Fruit fly (Drosophila melanogaster): Measurements from ENCODE around the gene GCS1.

Gene GCS1

DNA sequence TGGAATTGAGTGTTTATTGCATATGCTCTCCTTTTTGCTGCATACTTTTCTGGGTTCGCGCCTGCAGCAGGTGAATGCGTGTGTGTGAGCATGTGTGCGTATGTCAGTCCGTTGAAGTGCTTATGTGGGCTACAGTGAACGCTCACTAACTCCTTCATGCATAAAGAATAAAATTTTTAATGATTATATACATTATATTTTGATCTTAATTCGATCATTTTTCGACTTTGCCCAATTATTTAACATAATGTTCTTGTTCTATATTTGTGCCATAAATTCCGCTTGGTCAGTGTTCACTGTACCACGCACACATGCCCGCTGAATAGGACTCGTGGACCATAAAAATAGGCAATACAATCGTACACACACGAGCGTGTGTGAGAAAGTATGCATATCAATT, 23.0 kb upstream of the GCS1 start (continued):
- TF ChIP-seq dysf (GFP tag; IDR thresholded peaks at IDR 0.05) (peak; percentile 69), sens (GFP tag) (peak; percentile 79), CG10979 (tag; optimal IDR thresholded peaks at IDR 0.05) (peak; percentile 19), seq (GFP tag; IDR thresholded peaks at IDR 0.05) (peak; percentile 28; the same call in 1 of the 2 replicates), CG4707 (GFP tag; optimal IDR thresholded peaks at IDR 0.05) (no peak), CG34422 (GFP tag; IDR thresholded peaks at IDR 0.05) (peak; percentile 40; the same call in 1 of the 3 replicates), her (GFP tag; optimal IDR thresholded peaks at IDR 0.05) (no peak), croc (GFP tag; conservative IDR thresholded peaks at IDR 0.05) (peak; percentile 22; the same call in 1 of the 3 replicates), CG18262 (tag; optimal IDR thresholded peaks at IDR 0.05) (peak; percentile 28), sim (GFP tag; IDR thresholded peaks at IDR 0.05) (no peak), chif (GFP tag; optimal IDR thresholded peaks at IDR 0.05) (peak in 1 of 2 experiments; percentile 3), CG12744 (GFP tag; optimal IDR thresholded peaks at IDR 0.05) (no peak), Eip74EF (GFP tag; optimal IDR thresholded peaks at IDR 0.05) (no peak), pros (GFP tag; optimal IDR thresholded peaks at IDR 0.05) (no peak), HLHmδ (GFP tag; optimal IDR thresholded peaks at IDR 0.05) (no peak), vnd (GFP tag; IDR thresholded peaks at IDR 0.05; ENCODE audit: partially characterized antibody) (no peak), CG6175 (GFP tag; IDR thresholded peaks at IDR 0.05) (0 out of 3 replicates have a peak, but pooled peaks have one; percentile 28), Rfx (GFP tag; IDR thresholded peaks at IDR 0.05) (peak; percentile 56), bsh (GFP tag; optimal IDR thresholded peaks at IDR 0.05) (no peak), ap (GFP tag; IDR thresholded peaks at IDR 0.05) (0 out of 2 replicates have a peak, but pooled peaks have one; percentile 15), CG30403 (GFP tag; optimal IDR thresholded peaks at IDR 0.05) (peak; percentile 20), C15 (GFP tag; IDR thresholded peaks at IDR 0.05) (0 out of 3 replicates have a peak, but pooled peaks have one; percentile 37), CG12071 (GFP tag; optimal IDR thresholded peaks at IDR 0.05) (no peak), vvl (GFP tag; IDR thresholded peaks at IDR 0.05) (peak; percentile 25; the same call in 1 of the 2 replicates), ci (GFP tag; IDR thresholded peaks at IDR 0.05) (0 out of 3 replicates have a peak, but pooled peaks have one; percentile 21), Blimp-1 (GFP tag; optimal IDR thresholded peaks at IDR 0.05) (no peak), Drgx (GFP tag; IDR thresholded peaks at IDR 0.05) (peak; percentile 70), CG17328 (GFP tag; IDR thresholded peaks at IDR 0.05) (peak; percentile 39; the same call in 1 of the 2 replicates), CG31441 (GFP tag; IDR thresholded peaks at IDR 0.05) (0 out of 2 replicates have a peak, but pooled peaks have one; percentile 10), row (GFP tag; IDR thresholded peaks at IDR 0.05) (peak; percentile 64), Ssrp (tag; optimal IDR thresholded peaks at IDR 0.05) (no peak), slou (GFP tag; optimal IDR thresholded peaks at IDR 0.05) (no peak), CG10565 (GFP tag; optimal IDR thresholded peaks at IDR 0.05) (no peak), CG10267 (tag; optimal IDR thresholded peaks at IDR 0.05) (no peak), Atf3 (GFP tag; optimal IDR thresholded peaks at IDR 0.05) (no peak), slbo (GFP tag; IDR thresholded peaks at IDR 0.05) (peak; percentile 60), CG42726 (GFP tag; IDR thresholded peaks at IDR 0.05; ENCODE audit: partially characterized antibody) (no peak), Dfd (GFP tag; optimal IDR thresholded peaks at IDR 0.05) (peak in 1 of 2 experiments; percentile 5), CG17385 (GFP tag; optimal IDR thresholded peaks at IDR 0.05) (no peak)

dm6 chrX:11369374-11369773, 21.6 kb upstream of the GCS1 start, which contains the start of gene dlg1:
dlg1 (plus strand) TSS chrX:11369665.
- TF ChIP-seq CG31365 (tag; optimal IDR thresholded peaks at IDR 0.05) (no peak), sug (tag; optimal IDR thresholded peaks at IDR 0.05) (no peak), sens (GFP tag) (peak; percentile 55), Asciz (GFP tag; optimal IDR thresholded peaks at IDR 0.05) (no peak), HmgZ (tag; optimal IDR thresholded peaks at IDR 0.05) (peak; percentile 14), Poxn (GFP tag; IDR thresholded peaks at IDR 0.05) (no peak), CG4854 (GFP tag; optimal IDR thresholded peaks at IDR 0.05) (no peak), CG34224 (GFP tag; IDR thresholded peaks at IDR 0.05; ENCODE audit: partially characterized antibody) (peak; percentile 73; the same call in 2 of the 3 replicates), CG8924 (tag; optimal IDR thresholded peaks at IDR 0.05) (no peak), CG14710 (tag; optimal IDR thresholded peaks at IDR 0.05) (peak; percentile 43), wdn (GFP tag; IDR thresholded peaks at IDR 0.05) (no peak), CG17612 (GFP tag; IDR thresholded peaks at IDR 0.05) (no peak), Mad (GFP tag; optimal IDR thresholded peaks at IDR 0.05) (no peak), CG5180 (GFP tag; optimal IDR thresholded peaks at IDR 0.05) (no peak)
